Fruit fly (Drosophila melanogaster): ENCODE measurements around the gene agt.

agt gene

DNA sequence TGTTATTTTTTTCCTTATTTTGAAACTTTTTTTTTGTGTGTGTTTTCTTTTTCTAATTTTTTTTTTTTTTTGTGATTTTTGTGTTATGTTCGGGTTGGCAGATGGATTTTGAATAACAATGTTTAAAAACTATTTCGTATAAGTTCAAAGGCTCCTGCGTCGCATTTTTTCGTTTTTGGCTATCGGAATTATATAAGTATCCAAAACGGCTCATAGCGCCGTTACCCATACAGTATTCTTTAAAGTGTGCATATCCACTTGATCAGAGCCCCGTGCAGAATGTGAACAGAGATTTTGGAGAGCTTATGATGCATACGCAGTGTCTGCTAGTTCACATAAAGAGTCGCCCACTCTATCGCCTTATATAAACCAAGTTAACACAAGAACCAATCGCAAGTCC lies 32.1 kb downstream of the agt start, which contains the start of gene sowi:
sowi (minus strand) TSS at position 101 of the 400 bp plus-strand sequence.
- no peak for TF ChIP-seq CG17801 (GFP tag; optimal IDR thresholded peaks at IDR 0.05; ENCODE audit: partially characterized antibody)

- no peak for TF ChIP-seq CG17801 (GFP tag; optimal IDR thresholded peaks at IDR 0.05; ENCODE audit: partially characterized antibody)
Observed at dm6 chr3R:6608814-6609213, 51.1 kb downstream of the agt start, which contains the start of gene glob2. glob2 (minus strand) TSS chr3R:6608914.
